Fruit fly (Drosophila melanogaster) whole organism, prepupa: ENCODE measurements around the gene Cpr72Eb.

Source experiments
- Blimp-1 ChIP-seq: fragments of 200-800 bp; sonication (Bioruptor generic); optimal IDR thresholded peaks from 3 replicates; lab custom pipeline; 2017; ENCODE audit warnings: missing biosample characterization, missing genetic modification characterization, mild to moderate bottlenecking, moderate library complexity, missing genetic modification reagents
- CG32006 ChIP-seq: fragments of 200-800 bp; sonication (Bioruptor generic); optimal IDR thresholded peaks from 3 replicates; lab custom pipeline; 2017; ENCODE audit warnings: missing biosample characterization, mild to moderate bottlenecking, missing genetic modification characterization
- CG3919 ChIP-seq: fragments of 200-800 bp; sonication (Bioruptor generic); optimal IDR thresholded peaks from 3 replicates; lab custom pipeline; 2016; ENCODE audit warnings: missing biosample characterization, missing genetic modification characterization
- Ets96B ChIP-seq: fragments of 200-800 bp; optimal IDR thresholded peaks from 2 replicates; lab custom pipeline; 2019; ENCODE audit warnings: missing biosample characterization, mild to moderate bottlenecking, missing genetic modification characterization, moderate library complexity
- Gug ChIP-seq: fragments of 200-800 bp; sonication (Bioruptor generic); IDR thresholded peaks from 2 replicates; pipeline ENCODE4 v1.3.6; 2022; ENCODE audit warnings: missing biosample characterization, missing genetic modification characterization
- Hr4 ChIP-seq: fragments of 200-800 bp; sonication (Bioruptor generic); optimal IDR thresholded peaks from 3 replicates; lab custom pipeline; 2016; ENCODE audit warnings: missing biosample characterization, missing genetic modification characterization
- Sox15 ChIP-seq: fragments of 200-800 bp; sonication (Bioruptor generic); optimal IDR thresholded peaks from 3 replicates; lab custom pipeline; 2016; ENCODE audit warnings: missing biosample characterization, missing genetic modification characterization
- dsx ChIP-seq: fragments of 200-800 bp; optimal IDR thresholded peaks from 3 replicates; lab custom pipeline; 2019; ENCODE audit warnings: missing biosample characterization, mild to moderate bottlenecking, missing genetic modification characterization, moderate library complexity; ENCODE audit not compliant: poor library complexity, severe bottlenecking

DNA sequence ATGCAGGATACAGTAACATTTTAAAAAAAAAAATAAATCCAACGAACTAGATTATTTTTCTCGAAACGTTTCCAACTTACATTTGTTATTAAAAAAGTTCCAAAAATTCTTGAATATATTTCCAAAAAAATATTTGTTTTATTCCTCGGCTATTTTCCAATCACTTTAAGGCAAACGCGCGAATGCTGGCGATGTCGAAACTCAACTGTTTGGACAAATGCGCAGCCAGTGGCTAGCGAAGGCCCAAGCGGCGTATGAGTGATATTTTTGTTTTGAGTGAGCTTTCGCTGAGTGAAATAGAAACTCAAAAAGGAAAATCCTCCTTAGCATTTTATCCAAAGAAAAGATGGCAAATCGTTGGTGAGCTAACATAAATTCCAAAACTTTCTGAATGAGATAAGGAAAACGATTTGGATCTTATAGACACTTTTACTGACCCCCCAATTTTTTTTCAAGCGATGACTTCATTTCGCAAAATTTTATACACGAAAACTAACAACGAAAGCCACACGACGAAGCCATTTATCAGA, 5.4 kb upstream of the Cpr72Eb start, which contains the start of gene ringer:
- TF ChIP-seq Blimp-1 (GFP tag; lab: Kevin White, UChicago) (no peak), Sox15 (GFP tag; lab: Kevin White, UChicago) (no peak), Hr4 (GFP tag; lab: Kevin White, UChicago) (no peak), Gug (GFP tag; lab: Robert Waterston, UW) (no peak), dsx (GFP tag; lab: Kevin White, UChicago) (no peak), Ets96B (tag; lab: Kevin White, UChicago) (no peak), CG32006 (no peak), CG3919 (GFP tag; lab: Kevin White, UChicago) (no peak)
